Worm (Caenorhabditis elegans) whole organism, mixed stage, embryonic: ENCODE measurements around the gene noca-1.

Source experiments
- M03D4.4 ChIP-seq: sonication (generic microtip); optimal IDR thresholded peaks from 2 replicates; lab custom pipeline; 2017; ENCODE audit warnings: mild to moderate bottlenecking, missing genetic modification characterization, missing compliant biosample characterization
- bed-3 ChIP-seq: fragments of 200-800 bp; sonication (Bioruptor generic); optimal IDR thresholded peaks from 3 replicates; lab custom pipeline; 2018; ENCODE audit warnings: mild to moderate bottlenecking, missing genetic modification characterization, moderate library complexity, missing compliant biosample characterization
- blmp-1 ChIP-seq: fragments of 150-350 bp; optimal IDR thresholded peaks from 2 replicates; lab custom pipeline; 2014; ENCODE audit warnings: missing biosample characterization, missing genetic modification characterization
- ceh-39 ChIP-seq: fragments of 150-350 bp; optimal IDR thresholded peaks from 2 replicates; lab custom pipeline; 2014; ENCODE audit warnings: missing biosample characterization, missing genetic modification characterization
- ceh-43 ChIP-seq: fragments of 200-800 bp; sonication (Bioruptor generic); optimal IDR thresholded peaks from 2 replicates; lab custom pipeline; 2018; ENCODE audit warnings: mild to moderate bottlenecking, missing genetic modification characterization, moderate library complexity, missing compliant biosample characterization
- ceh-83 ChIP-seq: fragments of 200-800 bp; sonication (Bioruptor generic); optimal IDR thresholded peaks from 2 replicates; lab custom pipeline; 2018; ENCODE audit warnings: mild to moderate bottlenecking, missing genetic modification characterization, missing compliant biosample characterization
- ces-1 ChIP-seq: fragments of 150-350 bp; optimal IDR thresholded peaks from 2 replicates; lab custom pipeline; 2014; ENCODE audit warnings: missing biosample characterization, missing genetic modification reagents, missing genetic modification characterization
- cnd-1 ChIP-seq: fragments of 200-800 bp; sonication (Bioruptor generic); optimal IDR thresholded peaks from 2 replicates; lab custom pipeline; 2018; ENCODE audit warnings: mild to moderate bottlenecking, missing genetic modification characterization, missing compliant biosample characterization
- drap-1 ChIP-seq: fragments of 200-800 bp; sonication (Bioruptor generic); optimal IDR thresholded peaks from 3 replicates; lab custom pipeline; 2018; ENCODE audit warnings: mild to moderate bottlenecking, missing genetic modification characterization, missing compliant biosample characterization
- elt-3 ChIP-seq: fragments of 150-350 bp; optimal IDR thresholded peaks from 2 replicates; lab custom pipeline; 2014; ENCODE audit warnings: missing biosample characterization, missing genetic modification characterization
- flh-1 ChIP-seq: fragments of 200-800 bp; sonication (Bioruptor generic); optimal IDR thresholded peaks from 2 replicates; lab custom pipeline; 2018; ENCODE audit warnings: mild to moderate bottlenecking, missing genetic modification characterization, moderate library complexity, missing compliant biosample characterization
- ham-2 ChIP-seq: fragments of 200-800 bp; sonication (Bioruptor generic); optimal IDR thresholded peaks from 2 replicates; lab custom pipeline; 2018; ENCODE audit warnings: mild to moderate bottlenecking, missing genetic modification characterization, missing compliant biosample characterization
- hlh-1 ChIP-seq: fragments of 150-350 bp; optimal IDR thresholded peaks from 2 replicates; lab custom pipeline; 2014; ENCODE audit warnings: missing biosample characterization, missing genetic modification reagents, missing genetic modification characterization
- lin-13 ChIP-seq: fragments of 150-350 bp; optimal IDR thresholded peaks from 2 replicates; lab custom pipeline; 2014; ENCODE audit warnings: missing biosample characterization, missing genetic modification characterization
- lin-32 ChIP-seq: fragments of 200-800 bp; sonication (Bioruptor generic); optimal IDR thresholded peaks from 2 replicates; lab custom pipeline; 2018; ENCODE audit warnings: mild to moderate bottlenecking, missing genetic modification characterization, missing compliant biosample characterization
- lsy-2 ChIP-seq: fragments of 150-350 bp; optimal IDR thresholded peaks from 2 replicates; lab custom pipeline; 2014; ENCODE audit warnings: missing biosample characterization, missing genetic modification characterization
- mep-1 ChIP-seq: fragments of 150-350 bp; optimal IDR thresholded peaks from 2 replicates; lab custom pipeline; 2017; ENCODE audit warnings: missing biosample characterization, missing genetic modification reagents, missing genetic modification characterization, inconsistent platforms
- mls-2 ChIP-seq: sonication (generic microtip); optimal IDR thresholded peaks from 2 replicates; lab custom pipeline; 2016; ENCODE audit warnings: mild to moderate bottlenecking, missing genetic modification characterization, moderate library complexity, missing compliant biosample characterization
- nhr-12 ChIP-seq: fragments of 150-350 bp; optimal IDR thresholded peaks from 2 replicates; lab custom pipeline; 2014; ENCODE audit warnings: missing biosample characterization, missing genetic modification characterization
- nhr-2 ChIP-seq: fragments of 150-350 bp; optimal IDR thresholded peaks from 2 replicates; lab custom pipeline; 2014; ENCODE audit warnings: missing biosample characterization, missing genetic modification characterization
- nhr-237 ChIP-seq: fragments of 150-350 bp; optimal IDR thresholded peaks from 2 replicates; lab custom pipeline; 2014; ENCODE audit warnings: missing biosample characterization, missing genetic modification characterization
- nhr-28 ChIP-seq: fragments of 150-350 bp; optimal IDR thresholded peaks from 2 replicates; lab custom pipeline; 2014; ENCODE audit warnings: missing biosample characterization, missing genetic modification characterization
- pha-4 ChIP-seq: fragments of 150-350 bp; optimal IDR thresholded peaks from 2 replicates; lab custom pipeline; 2018; ENCODE audit warnings: missing biosample characterization, missing genetic modification reagents, missing genetic modification characterization
- sem-2 ChIP-seq: fragments of 200-800 bp; sonication (Bioruptor generic); optimal IDR thresholded peaks from 2 replicates; lab custom pipeline; 2018; ENCODE audit warnings: mild to moderate bottlenecking, missing genetic modification characterization, missing compliant biosample characterization
- snpc-4 ChIP-seq: fragments of 150-350 bp; optimal IDR thresholded peaks from 2 replicates; lab custom pipeline; 2014; ENCODE audit warnings: missing biosample characterization, missing genetic modification characterization
- sptf-1 ChIP-seq: sonication (generic microtip); optimal IDR thresholded peaks from 2 replicates; lab custom pipeline; 2017; ENCODE audit warnings: mild to moderate bottlenecking, missing genetic modification characterization, moderate library complexity, missing compliant biosample characterization
- tbx-8 ChIP-seq: fragments of 200-800 bp; sonication (Bioruptor generic); optimal IDR thresholded peaks from 2 replicates; lab custom pipeline; 2018; ENCODE audit warnings: mild to moderate bottlenecking, missing genetic modification characterization, moderate library complexity, missing compliant biosample characterization
- unc-120 ChIP-seq: sonication (generic microtip); optimal IDR thresholded peaks from 2 replicates; lab custom pipeline; 2017; ENCODE audit warnings: missing genetic modification characterization, missing compliant biosample characterization; ENCODE audit not compliant: poor library complexity, severe bottlenecking
- unc-39 ChIP-seq: fragments of 150-350 bp; optimal IDR thresholded peaks from 2 replicates; lab custom pipeline; 2014; ENCODE audit warnings: missing biosample characterization, missing genetic modification characterization
- unc-62 ChIP-seq: fragments of 150-350 bp; optimal IDR thresholded peaks from 2 replicates; lab custom pipeline; 2014; ENCODE audit warnings: missing biosample characterization, missing genetic modification reagents, missing genetic modification characterization
- zip-8 ChIP-seq: fragments of 150-350 bp; optimal IDR thresholded peaks from 2 replicates; lab custom pipeline; 2014; ENCODE audit warnings: missing biosample characterization, missing genetic modification characterization
- ztf-11 ChIP-seq: fragments of 150-350 bp; optimal IDR thresholded peaks from 2 replicates; lab custom pipeline; 2014; ENCODE audit warnings: missing biosample characterization, missing genetic modification characterization

Gene noca-1

DNA sequence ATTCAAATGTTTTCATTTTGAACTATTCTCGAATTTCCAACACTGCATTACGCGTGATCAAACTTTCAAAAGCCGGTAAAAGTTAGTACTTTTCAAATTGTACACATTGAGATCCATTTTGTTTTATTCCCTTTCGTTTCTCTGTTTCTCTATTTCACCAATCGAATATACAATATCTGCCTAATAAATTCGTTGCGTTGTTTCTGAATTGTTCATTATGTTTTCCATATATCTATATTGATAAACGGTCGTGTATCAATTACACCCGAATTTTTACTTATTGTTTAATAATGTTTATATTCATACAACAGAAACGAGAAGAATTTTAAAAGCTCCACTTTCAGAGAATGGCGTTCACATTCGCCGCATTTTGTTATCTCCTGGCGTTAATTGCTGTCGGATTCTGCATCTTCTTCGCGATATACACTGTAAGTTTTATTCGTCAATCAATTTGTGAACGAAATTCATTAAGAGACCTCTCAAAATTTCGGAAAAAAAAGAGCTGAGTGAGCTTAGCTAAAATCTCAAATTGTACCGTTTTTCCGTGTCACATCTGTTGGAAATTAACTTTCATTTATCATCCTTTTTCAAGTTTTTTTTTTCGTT, 27.4 kb downstream of the noca-1 start, which contains the start of gene cni-1:
cni-1 (plus strand) TSS at position 345 of the 606 bp plus-strand sequence.
- TF ChIP-seq unc-120 (tag; lab: Kevin White, UChicago) (no peak), unc-39 (tag; lab: Kevin White, UChicago) (no peak), mep-1 (tag; lab: Kevin White, UChicago) (no peak), zip-8 (tag; lab: Kevin White, UChicago) (no peak), ceh-83 (GFP tag; lab: Kevin White, UChicago) (no peak), unc-62 (GFP tag; lab: Kevin White, UChicago) (no peak)

DNA sequence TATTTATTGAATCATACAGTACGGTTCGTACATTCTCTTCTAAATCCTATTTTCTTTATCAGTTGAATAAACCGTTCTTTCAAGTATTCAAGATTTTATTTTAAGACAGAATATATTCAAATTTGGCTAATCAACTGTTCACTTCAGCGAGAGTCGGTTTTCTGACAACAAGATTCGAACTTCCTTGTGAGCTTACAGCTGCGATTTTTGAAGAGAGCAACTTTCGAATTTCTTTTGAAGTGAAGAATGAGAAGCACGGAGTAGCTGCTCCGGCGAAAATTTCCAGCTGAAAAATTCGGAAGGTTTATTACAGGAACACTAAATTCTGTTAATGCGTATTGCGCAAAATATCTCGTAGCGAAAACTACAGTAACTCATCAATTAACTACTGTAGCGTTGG, 28.7 kb downstream of the noca-1 start:
- TF ChIP-seq flh-1 (GFP tag; lab: Kevin White, UChicago), result no peak
- no peak for TF ChIP-seq ceh-39 (tag; lab: Kevin White, UChicago)
- no peak for TF ChIP-seq M03D4.4
- no peak for TF ChIP-seq ceh-83 (GFP tag; lab: Kevin White, UChicago)
- TF ChIP-seq cnd-1 (tag; lab: Kevin White, UChicago), result no peak
- TF ChIP-seq sptf-1 (tag; lab: Kevin White, UChicago), result no peak
- TF ChIP-seq lsy-2, result no peak
- TF ChIP-seq lin-32 (GFP tag; lab: Kevin White, UChicago), result no peak
- TF ChIP-seq nhr-28 (tag; lab: Kevin White, UChicago), result no peak
- no peak for TF ChIP-seq mep-1 (tag; lab: Kevin White, UChicago)

DNA sequence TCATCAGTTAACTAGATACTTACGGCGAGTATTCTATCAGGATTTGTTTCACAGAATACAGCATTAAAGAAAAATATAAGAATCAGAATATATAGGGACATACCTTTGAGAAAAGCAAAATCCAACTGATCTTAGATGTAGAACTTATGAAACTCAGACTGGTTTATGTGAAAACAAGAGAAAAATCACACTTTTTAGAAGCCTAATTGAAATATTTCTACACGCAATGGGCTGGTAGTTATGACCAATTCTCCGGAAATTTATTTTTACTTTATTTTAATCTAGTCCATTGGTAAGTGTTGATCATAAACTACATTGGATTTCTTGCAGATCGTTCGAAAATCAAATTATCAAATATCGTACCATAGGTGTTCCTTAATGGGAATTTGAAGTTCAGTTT, 31.4 kb downstream of the noca-1 start, which contains the start of gene T09E8.4:
T09E8.4 (minus strand) TSS at position 101 of the 400 bp plus-strand sequence.
- TF ChIP-seq hlh-1 (tag; lab: Kevin White, UChicago) (no peak), tbx-8 (GFP tag; lab: Kevin White, UChicago) (no peak), drap-1 (GFP tag; lab: Kevin White, UChicago) (no peak), ces-1 (GFP tag; lab: Kevin White, UChicago) (no peak), ztf-11 (tag; lab: Kevin White, UChicago) (no peak)
- TF ChIP-seq, all 35 proteins: peak for 0

DNA sequence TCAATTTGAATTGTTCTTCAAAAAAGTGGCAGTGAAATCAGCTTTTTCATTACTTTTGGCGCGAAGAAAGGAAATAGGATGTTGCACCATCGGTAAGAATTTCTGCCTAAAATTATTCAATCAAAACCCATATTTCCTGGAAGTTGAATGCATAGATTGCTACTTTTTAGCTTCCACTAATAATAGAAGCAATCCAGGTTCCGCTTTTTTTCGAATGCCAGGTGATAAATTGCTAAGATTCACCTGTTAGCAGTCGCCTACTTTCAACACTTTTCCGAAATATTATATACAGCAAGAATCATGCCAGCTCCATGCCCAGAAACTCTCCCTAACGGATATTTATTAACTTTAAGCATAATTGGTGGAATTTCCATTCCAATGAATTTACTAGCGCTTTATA, 32.7 kb downstream of the noca-1 start, which contains the start of gene sri-6:
sri-6 (plus strand) TSS at position 301 of the 400 bp plus-strand sequence.
- TF ChIP-seq lin-32 (GFP tag; lab: Kevin White, UChicago), result no peak
- TF ChIP-seq blmp-1 (tag; lab: Kevin White, UChicago), result no peak
- no peak for TF ChIP-seq drap-1 (GFP tag; lab: Kevin White, UChicago)
- no peak for TF ChIP-seq ceh-83 (GFP tag; lab: Kevin White, UChicago)
- TF ChIP-seq pha-4 (tag; lab: Kevin White, UChicago), result no peak
- TF ChIP-seq ceh-43 (GFP tag; lab: Kevin White, UChicago), result no peak
- no peak for TF ChIP-seq lin-13 (tag; lab: Kevin White, UChicago)

DNA sequence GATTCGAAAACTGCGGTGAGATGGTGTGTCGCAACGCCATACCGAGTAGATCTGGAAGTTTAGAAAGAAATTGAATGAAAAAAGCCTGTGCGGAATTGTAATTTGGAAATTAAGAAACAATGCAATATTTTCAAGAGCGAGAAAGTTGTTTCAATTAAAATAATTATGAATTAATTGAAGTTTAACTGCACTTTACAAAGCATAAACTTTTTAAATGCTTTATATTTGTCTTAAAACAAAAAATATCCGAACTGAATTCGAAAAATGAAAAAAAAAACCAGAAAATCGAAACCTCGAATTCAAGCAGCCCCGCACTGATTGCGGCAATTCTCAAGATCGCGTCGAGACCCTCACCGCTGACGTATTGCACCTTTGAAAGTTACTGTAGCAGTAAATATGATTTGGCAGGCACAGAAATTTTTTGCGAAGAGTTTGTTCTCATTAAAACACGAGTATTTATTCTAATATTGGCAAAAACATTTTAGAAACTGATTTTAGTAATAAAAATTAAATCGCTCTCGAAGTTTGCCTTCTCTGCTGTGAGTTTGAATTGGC, 40.8 kb downstream of the noca-1 start, which contains the start of gene sun-1:
sun-1 (minus strand) TSS at position 51 of the 555 bp plus-strand sequence.
- no peak for TF ChIP-seq ham-2 (GFP tag; lab: Kevin White, UChicago)
- no peak for TF ChIP-seq ztf-11 (tag; lab: Kevin White, UChicago)
- no peak for TF ChIP-seq snpc-4 (tag; lab: Kevin White, UChicago)
- TF ChIP-seq ceh-43 (GFP tag; lab: Kevin White, UChicago), result no peak
- no peak for TF ChIP-seq nhr-12 (tag; lab: Kevin White, UChicago)
- no peak for TF ChIP-seq ces-1 (GFP tag; lab: Kevin White, UChicago)
- no peak for TF ChIP-seq ceh-39 (tag; lab: Kevin White, UChicago)
- no peak for TF ChIP-seq blmp-1 (tag; lab: Kevin White, UChicago)
- no peak for TF ChIP-seq nhr-237 (tag; lab: Kevin White, UChicago)
- TF ChIP-seq nhr-2 (tag; lab: Kevin White, UChicago), result no peak
- no peak for TF ChIP-seq lin-32 (GFP tag; lab: Kevin White, UChicago)
- TF ChIP-seq sptf-1 (tag; lab: Kevin White, UChicago), result no peak
- TF ChIP-seq bed-3, result no peak
- no peak for TF ChIP-seq cnd-1 (tag; lab: Kevin White, UChicago)
- no peak for TF ChIP-seq mep-1 (tag; lab: Kevin White, UChicago)
- TF ChIP-seq elt-3 (tag; lab: Kevin White, UChicago), result no peak
- no peak for TF ChIP-seq mls-2
- TF ChIP-seq nhr-28 (tag; lab: Kevin White, UChicago), result no peak
- TF ChIP-seq lsy-2, result no peak
- TF ChIP-seq sem-2 (GFP tag; lab: Kevin White, UChicago), result no peak
